Worm (Caenorhabditis elegans) whole organism, L4/young adult: Measurements from ENCODE around the gene C01F6.14.
A peak's percentile ranks its signal among the peaks of the same experiment; 100 is the strongest.

Source experiments
- W03F9.2 ChIP-seq: fragments of 150-350 bp; optimal IDR thresholded peaks from 2 replicates; lab custom pipeline; 2014; ENCODE audit warnings: missing biosample characterization, missing genetic modification characterization
- dao-5 ChIP-seq: sonication (generic microtip); optimal IDR thresholded peaks from 2 replicates; lab custom pipeline; 2016; ENCODE audit warnings: missing genotype, missing genetic modification characterization, moderate library complexity, missing compliant biosample characterization
- him-1 ChIP-seq: sonication (generic microtip); optimal IDR thresholded peaks from 2 replicates; lab custom pipeline; 2016; ENCODE audit warnings: missing genotype, missing genetic modification reagents, missing genetic modification characterization, missing compliant biosample characterization

C01F6.14 gene

ce11 chrIV:9117700-9118099 is 13.8 kb upstream of the C01F6.14 start:
- TF ChIP-seq him-1 (tag; lab: Kevin White, UChicago) (no peak), W03F9.2 (tag; lab: Kevin White, UChicago) (no peak), dao-5 (tag; lab: Kevin White, UChicago) (no peak)

- no peak for TF ChIP-seq dao-5 (tag; lab: Kevin White, UChicago)
- TF ChIP-seq him-1 (tag; lab: Kevin White, UChicago), result no peak
- TF ChIP-seq W03F9.2 (tag; lab: Kevin White, UChicago), result no peak
Measured at ce11 chrIV:9116452-9116851, 12.5 kb upstream of the C01F6.14 start.

- TF ChIP-seq dao-5 (tag; lab: Kevin White, UChicago), result no peak
- no peak for TF ChIP-seq him-1 (tag; lab: Kevin White, UChicago)
- no peak for TF ChIP-seq W03F9.2 (tag; lab: Kevin White, UChicago)
Measured at ce11 chrIV:9114078-9114477, 10.2 kb upstream of the C01F6.14 start.

ce11 chrIV:9112019-9112418 is 8.1 kb upstream of the C01F6.14 start:
- TF ChIP-seq him-1 (tag; lab: Kevin White, UChicago), result no peak
- TF ChIP-seq W03F9.2 (tag; lab: Kevin White, UChicago), result no peak
- TF ChIP-seq dao-5 (tag; lab: Kevin White, UChicago), result no peak

ce11 chrIV:9108631-9109030 is 4.7 kb upstream of the C01F6.14 start, which contains the start of gene aly-1:
aly-1 (plus strand) TSS chrIV:9108931.
- TF ChIP-seq W03F9.2 (tag; lab: Kevin White, UChicago) (no peak), him-1 (tag; lab: Kevin White, UChicago) (no peak), dao-5 (tag; lab: Kevin White, UChicago) (no peak)

DNA sequence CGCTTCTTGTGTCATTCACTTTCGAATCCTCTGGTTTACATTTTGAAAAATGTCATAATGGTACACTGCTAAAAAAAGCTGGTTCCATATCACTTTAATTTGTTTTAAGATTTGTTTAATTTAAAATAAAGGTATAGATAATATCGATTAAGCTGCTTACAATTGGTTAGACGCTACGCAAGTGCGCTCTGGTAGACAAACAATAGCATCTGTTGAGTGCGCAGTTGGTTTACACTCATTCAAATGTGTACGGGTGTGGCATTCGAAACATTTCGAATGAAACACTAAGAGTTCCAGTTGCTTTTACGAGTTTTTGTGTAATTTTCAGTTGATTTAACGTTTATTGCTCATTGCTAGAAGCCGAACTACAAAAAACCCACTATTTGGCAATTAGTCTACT is 3.5 kb upstream of the C01F6.14 start:
- TF ChIP-seq dao-5 (tag; lab: Kevin White, UChicago) (no peak), W03F9.2 (tag; lab: Kevin White, UChicago) (no peak), him-1 (tag; lab: Kevin White, UChicago) (no peak)

ce11 chrIV:9100835-9101234 is 3.1 kb downstream of the C01F6.14 start:
- no peak for TF ChIP-seq dao-5 (tag; lab: Kevin White, UChicago)
- no peak for TF ChIP-seq W03F9.2 (tag; lab: Kevin White, UChicago)
- TF ChIP-seq him-1 (tag; lab: Kevin White, UChicago), result no peak

DNA sequence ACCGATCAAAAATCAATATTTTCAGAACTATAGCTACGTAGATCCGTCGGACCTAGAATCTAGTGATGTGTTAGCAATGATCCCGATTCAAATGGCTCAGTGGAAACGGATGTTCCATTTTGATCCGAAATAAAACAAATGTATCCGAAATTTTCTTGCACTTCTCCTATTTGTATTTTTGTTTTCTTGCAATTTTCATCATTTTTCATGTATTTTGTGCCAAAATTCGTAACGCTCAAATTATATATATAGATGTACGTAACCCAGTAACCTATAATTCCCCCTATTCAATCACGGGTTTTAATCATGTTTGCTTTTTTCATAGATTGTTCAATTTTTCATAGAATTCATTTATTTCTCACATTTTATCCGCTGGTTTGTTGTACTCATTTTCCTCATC is 5.0 kb downstream of the C01F6.14 start, which contains the start of gene gldi-10:
Gene gldi-10 (plus strand): TSS at position 301 of the 400 bp plus-strand sequence.
- no peak for TF ChIP-seq dao-5 (tag; lab: Kevin White, UChicago)
- TF ChIP-seq W03F9.2 (tag; lab: Kevin White, UChicago), result no peak
- TF ChIP-seq him-1 (tag; lab: Kevin White, UChicago), result no peak

DNA sequence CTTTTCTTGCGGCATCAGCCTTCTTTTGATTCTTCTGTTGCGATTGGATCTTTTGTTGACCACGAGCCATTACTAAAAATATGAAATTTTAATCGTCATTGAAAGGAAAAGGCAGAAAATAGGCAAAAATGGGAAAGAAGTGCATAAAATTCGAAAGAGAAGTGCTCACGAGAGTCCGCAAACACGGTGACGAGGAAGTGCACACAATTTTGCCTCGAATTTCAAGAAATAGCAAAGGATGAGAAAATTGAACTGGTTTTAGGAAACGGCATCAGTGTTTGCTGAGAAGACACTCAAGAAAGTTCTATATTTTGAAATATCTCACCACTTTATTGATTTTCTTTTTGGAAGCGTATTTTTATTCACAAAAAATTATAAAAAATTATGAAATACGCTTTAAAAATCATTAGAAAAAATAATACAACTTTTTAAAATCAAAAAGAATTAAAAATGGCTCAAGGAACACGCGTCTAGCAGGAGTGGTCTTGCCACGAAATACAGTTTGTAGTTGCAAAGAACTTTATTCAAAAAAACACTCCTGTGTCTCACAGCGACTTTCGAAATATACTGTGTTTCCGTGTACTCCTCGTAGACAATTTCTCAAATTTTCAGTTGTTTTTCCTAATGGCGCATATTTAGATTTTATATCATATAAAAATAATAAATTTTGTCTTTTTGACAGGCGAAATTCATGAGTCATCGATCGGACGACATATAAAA is 7.6 kb downstream of the C01F6.14 start, which contains the start of the genes znf-706 and cpna-3:
Gene znf-706 (minus strand): TSS at position 72 of the 720 bp plus-strand sequence.
Gene cpna-3 (plus strand): TSS at position 683 of the 720 bp plus-strand sequence.
- TF ChIP-seq him-1 (tag; lab: Kevin White, UChicago), result no peak
- peak; percentile 52 for TF ChIP-seq W03F9.2 (tag; lab: Kevin White, UChicago)
- TF ChIP-seq dao-5 (tag; lab: Kevin White, UChicago), result no peak

DNA sequence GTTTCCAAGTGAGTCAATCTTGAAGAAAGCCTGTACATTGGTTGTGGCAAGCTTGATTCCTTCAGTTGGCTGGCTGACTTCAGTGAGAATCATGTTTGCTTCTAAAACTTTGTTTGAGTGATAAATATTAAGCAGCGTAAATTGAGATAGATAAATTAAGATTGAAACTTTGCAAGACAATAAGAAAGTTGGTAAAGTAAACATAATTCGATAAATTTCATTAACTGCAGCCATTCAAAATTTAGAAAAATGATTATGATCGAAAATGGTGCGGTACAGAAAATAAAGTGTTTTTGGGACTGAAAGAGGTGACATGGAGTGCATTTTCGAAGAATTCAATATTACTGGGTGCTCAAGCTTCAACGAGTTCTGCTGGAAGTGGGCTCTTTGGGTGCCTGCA is 8.4 kb downstream of the C01F6.14 start, which contains the start of gene icln-1:
Gene icln-1 (minus strand): TSS at position 101 of the 400 bp plus-strand sequence.
- TF ChIP-seq him-1 (tag; lab: Kevin White, UChicago) (no peak), dao-5 (tag; lab: Kevin White, UChicago) (no peak), W03F9.2 (tag; lab: Kevin White, UChicago) (no peak)

- TF ChIP-seq W03F9.2 (tag; lab: Kevin White, UChicago), result no peak
- no peak for TF ChIP-seq dao-5 (tag; lab: Kevin White, UChicago)
- TF ChIP-seq him-1 (tag; lab: Kevin White, UChicago), result no peak
Measured at ce11 chrIV:9094356-9094755, 9.6 kb downstream of the C01F6.14 start, which contains the start of gene mrpl-42. mrpl-42 (minus strand) TSS chrIV:9094456.

DNA sequence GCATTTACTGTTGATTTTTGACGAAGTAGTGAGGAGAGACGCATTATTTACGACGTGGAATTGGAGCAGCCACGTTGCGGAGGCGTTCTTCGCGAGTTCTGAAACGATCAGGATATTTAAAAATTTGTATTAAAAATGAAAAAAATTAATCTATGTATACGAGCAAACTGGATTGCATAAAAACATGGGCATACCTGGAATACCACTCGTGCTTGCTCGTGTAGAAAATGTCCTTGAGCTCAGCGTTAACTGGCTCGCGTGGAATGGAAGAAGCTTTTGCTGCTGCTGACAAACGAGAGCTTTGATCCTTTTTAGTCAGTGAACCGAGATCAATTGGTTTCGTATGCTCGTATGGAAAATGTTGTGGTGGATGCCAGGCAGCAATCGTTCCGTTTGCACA is 10.0 kb downstream of the C01F6.14 start, which contains the start of gene lpl-1:
Gene lpl-1 (minus strand): TSS at position 101 of the 400 bp plus-strand sequence.
- TF ChIP-seq him-1 (tag; lab: Kevin White, UChicago), result no peak
- TF ChIP-seq dao-5 (tag; lab: Kevin White, UChicago), result no peak
- TF ChIP-seq W03F9.2 (tag; lab: Kevin White, UChicago), result no peak

- no peak for TF ChIP-seq W03F9.2 (tag; lab: Kevin White, UChicago)
- TF ChIP-seq dao-5 (tag; lab: Kevin White, UChicago), result no peak
- TF ChIP-seq him-1 (tag; lab: Kevin White, UChicago), result peak; percentile 17
Measured at ce11 chrIV:9092011-9092410, 11.9 kb downstream of the C01F6.14 start.
